Worm (Caenorhabditis elegans): ENCODE data around the gene C13A2.5.

Gene C13A2.5

DNA sequence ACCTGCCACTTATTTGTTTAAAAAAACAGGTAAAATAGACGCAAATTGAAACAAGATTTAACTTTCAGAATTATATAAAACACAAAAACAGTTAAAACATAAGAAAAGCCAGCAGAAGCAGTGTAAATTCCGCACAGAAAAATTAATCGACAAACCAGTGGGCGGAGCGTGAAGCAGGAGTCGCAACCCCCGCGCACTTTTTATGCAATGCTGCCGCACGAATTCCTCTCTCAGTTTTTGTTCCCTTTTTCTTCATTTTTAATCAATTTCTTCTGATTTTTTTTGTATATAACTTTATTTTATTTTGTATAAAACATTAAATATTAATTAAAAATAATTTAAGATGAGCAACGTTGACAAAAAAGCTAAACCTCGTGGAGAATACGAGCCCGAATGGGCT, 44.7 kb upstream of the C13A2.5 start, which contains the start of the genes gei-6 and krr-1:
Gene gei-6, minus strand, starts transcription at position 2 of the 400 bp plus-strand sequence.
Gene krr-1, plus strand, starts transcription at position 344 of the 400 bp plus-strand sequence.
- no peak for TF ChIP-seq F55B11.4 (tag; optimal IDR thresholded peaks at IDR 0.05; ENCODE audit: borderline replicate concordance, insufficient read depth)
- no peak for TF ChIP-seq egl-18 (GFP tag; IDR thresholded peaks at IDR 0.05)
- peak; percentile 15; the same call in 1 of the 2 replicates for TF ChIP-seq pbrm-1 (GFP tag; IDR thresholded peaks at IDR 0.05)
- TF ChIP-seq snpc-4 (GFP tag; optimal IDR thresholded peaks at IDR 0.05) = peak; percentile 9
- TF ChIP-seq snpc-4 (tag; optimal IDR thresholded peaks at IDR 0.05) = peak in 2 of 4 experiments; percentile 2 to 17
- 0 out of 2 replicates have a peak, but pooled peaks have one; percentile 34 for TF ChIP-seq egrh-3 (GFP tag; IDR thresholded peaks at IDR 0.05)
- TF ChIP-seq rcor-1 (GFP tag; IDR thresholded peaks at IDR 0.05) = no peak
- peak; percentile 60 for TF ChIP-seq attf-5 (GFP tag; optimal IDR thresholded peaks at IDR 0.05)
- TF ChIP-seq ceh-27 (GFP tag; optimal IDR thresholded peaks at IDR 0.05) = peak; percentile 9
- peak; percentile 73 for TF ChIP-seq F23B12.7 (tag; optimal IDR thresholded peaks at IDR 0.05; ENCODE audit: insufficient read depth)
- TF ChIP-seq nhr-27 (tag; optimal IDR thresholded peaks at IDR 0.05) = no peak
- peak; percentile 14 for TF ChIP-seq lin-54 (GFP tag; optimal IDR thresholded peaks at IDR 0.05)
- no peak for TF ChIP-seq ceh-40 (GFP tag; IDR thresholded peaks at IDR 0.05)
- TF ChIP-seq mel-28 (tag; optimal IDR thresholded peaks at IDR 0.05; ENCODE audit: borderline replicate concordance) = no peak
- TF ChIP-seq cebp-1 (GFP tag; IDR thresholded peaks at IDR 0.05) = no peak
- TF ChIP-seq cebp-1 (tag; optimal IDR thresholded peaks at IDR 0.05) = peak; percentile 51
- no peak for TF ChIP-seq hmg-20 (GFP tag; IDR thresholded peaks at IDR 0.05)
- TF ChIP-seq ceh-79 (tag; optimal IDR thresholded peaks at IDR 0.05) = no peak
- no peak for TF ChIP-seq K12H6.12 (tag; optimal IDR thresholded peaks at IDR 0.05)
- no peak for TF ChIP-seq dpff-1 (tag; optimal IDR thresholded peaks at IDR 0.05)
- no peak for TF ChIP-seq Y53G8AR.9 (GFP tag; conservative IDR thresholded peaks at IDR 0.05)
- peak in 1 of 3 experiments; percentile 53 for TF ChIP-seq lin-35 (GFP tag; optimal IDR thresholded peaks at IDR 0.05)
- TF ChIP-seq madf-6 (GFP tag; IDR thresholded peaks at IDR 0.05) = peak; percentile 55; the same call in 1 of the 2 replicates
- no peak for TF ChIP-seq nhr-120 (GFP tag; IDR thresholded peaks at IDR 0.05)
- peak; percentile 34 for TF ChIP-seq rpc-1 (optimal IDR thresholded peaks at IDR 0.05)
- TF ChIP-seq rpc-1 (tag; optimal IDR thresholded peaks at IDR 0.05) = no peak
- peak; percentile 62 for TF ChIP-seq snpc-3.4 (tag; optimal IDR thresholded peaks at IDR 0.05)
- TF ChIP-seq snpc-1.1 (tag; optimal IDR thresholded peaks at IDR 0.05; ENCODE audit: insufficient read depth) = peak; percentile 50
- TF ChIP-seq attf-3 (GFP tag; conservative IDR thresholded peaks at IDR 0.05) = 0 out of 2 replicates have a peak, but pooled peaks have one; percentile 37
- no peak for TF ChIP-seq ama-1 (optimal IDR thresholded peaks at IDR 0.05)
- TF ChIP-seq ama-1 (GFP tag; optimal IDR thresholded peaks at IDR 0.05) = no peak
- no peak for TF ChIP-seq chd-7 (tag; optimal IDR thresholded peaks at IDR 0.05)
- TF ChIP-seq tbp1 (GFP tag; optimal IDR thresholded peaks at IDR 0.05) = peak; percentile 25
- TF ChIP-seq gei-17 (GFP tag; optimal IDR thresholded peaks at IDR 0.05) = no peak
- TF ChIP-seq hmg-1.2 (GFP tag; IDR thresholded peaks at IDR 0.05) = no peak
- TF ChIP-seq F37B4.10 (GFP tag; IDR thresholded peaks at IDR 0.05) = no peak
- TF ChIP-seq ztf-22 (GFP tag; optimal IDR thresholded peaks at IDR 0.05) = no peak
- peak; percentile 8 for TF ChIP-seq F49E8.2 (tag; optimal IDR thresholded peaks at IDR 0.05; ENCODE audit: insufficient read depth)
- no peak for TF ChIP-seq xnd-1 (tag; optimal IDR thresholded peaks at IDR 0.05)
- TF ChIP-seq rec-8 (tag; optimal IDR thresholded peaks at IDR 0.05) = no peak
- TF ChIP-seq ztf-26 (tag; optimal IDR thresholded peaks at IDR 0.05) = no peak
- TF ChIP-seq Y67H2A.10 (GFP tag; conservative IDR thresholded peaks at IDR 0.05) = no peak
- TF ChIP-seq snpc-1.3 (tag; optimal IDR thresholded peaks at IDR 0.05; ENCODE audit: insufficient read depth) = peak; percentile 55
- TF ChIP-seq ekl-4 (GFP tag; IDR thresholded peaks at IDR 0.05) = 0 out of 2 replicates have a peak, but pooled peaks have one; percentile 36
- TF ChIP-seq ZK185.1 (tag; optimal IDR thresholded peaks at IDR 0.05; ENCODE audit: poor library complexity, severe bottlenecking) = peak; percentile 52
- TF ChIP-seq efl-1 (GFP tag; optimal IDR thresholded peaks at IDR 0.05) = no peak
- TF ChIP-seq bed-2 (GFP tag; IDR thresholded peaks at IDR 0.05) = no peak
- peak; percentile 65 for TF ChIP-seq mcd-1 (GFP tag; IDR thresholded peaks at IDR 0.05)
